Fruit fly (Drosophila melanogaster): ENCODE results near the gene sog.

The sog gene

dm6 chrX:15618953-15619630 lies 14.1 kb downstream of the sog start (continued):
- TF ChIP-seq CG12104 (GFP tag; optimal IDR thresholded peaks at IDR 0.05) (peak; percentile 64), CG30431 (GFP tag; optimal IDR thresholded peaks at IDR 0.05) (peak; percentile 79), CG13296 (GFP tag; optimal IDR thresholded peaks at IDR 0.05) (peak; percentile 58), CG3281 (GFP tag; optimal IDR thresholded peaks at IDR 0.05) (peak; percentile 69), CG31441 (GFP tag; IDR thresholded peaks at IDR 0.05) (peak; percentile 81), CG9817 (tag; optimal IDR thresholded peaks at IDR 0.05) (peak; percentile 88), CG15514 (GFP tag; optimal IDR thresholded peaks at IDR 0.05) (peak; percentile 43), hb (GFP tag; IDR thresholded peaks at IDR 0.05; ENCODE audit: partially characterized antibody) (no peak), ro (GFP tag; IDR thresholded peaks at IDR 0.05) (peak; percentile 50), ken (GFP tag; IDR thresholded peaks at IDR 0.05) (peak; percentile 83), CG1602 (GFP tag; optimal IDR thresholded peaks at IDR 0.05) (peak; percentile 80), CG1024 (GFP tag; IDR thresholded peaks at IDR 0.05) (peak; percentile 76), ttk (GFP tag; IDR thresholded peaks at IDR 0.05) (peak; percentile 78), TFAM (GFP tag; optimal IDR thresholded peaks at IDR 0.05) (peak; percentile 52), nerfin-1 (tag; optimal IDR thresholded peaks at IDR 0.05) (peak; percentile 69), CG12942 (GFP tag; optimal IDR thresholded peaks at IDR 0.05) (peak; percentile 81)

dm6 chrX:15617916-15618315 lies 15.3 kb downstream of the sog start:
- 0 out of 2 replicates have a peak, but pooled peaks have one; percentile 28 for TF ChIP-seq CG10959 (GFP tag; IDR thresholded peaks at IDR 0.05)
- TF ChIP-seq grau (tag; optimal IDR thresholded peaks at IDR 0.05), result peak; percentile 19
- TF ChIP-seq CG2875 (GFP tag; optimal IDR thresholded peaks at IDR 0.05), result peak; percentile 10
- TF ChIP-seq sc (optimal IDR thresholded peaks at IDR 0.05), result no peak
- peak; percentile 22 for TF ChIP-seq sc (GFP tag; optimal IDR thresholded peaks at IDR 0.05)
- TF ChIP-seq lola (GFP tag; optimal IDR thresholded peaks at IDR 0.05), result peak in 1 of 3 experiments; percentile 52
- TF ChIP-seq CG11247 (GFP tag; IDR thresholded peaks at IDR 0.05), result no peak
- TF ChIP-seq CG6254 (GFP tag; optimal IDR thresholded peaks at IDR 0.05), result peak; percentile 40
- peak; percentile 66 for TF ChIP-seq gem (tag; optimal IDR thresholded peaks at IDR 0.05)
- peak; percentile 61 for TF ChIP-seq sens (GFP tag)
- TF ChIP-seq Ada2b (GFP tag; IDR thresholded peaks at IDR 0.05), result peak; percentile 43
- 0 out of 3 replicates have a peak, but pooled peaks have one; percentile 55 for TF ChIP-seq Optix (GFP tag; IDR thresholded peaks at IDR 0.05)
- no peak for TF ChIP-seq Hsf (GFP tag; optimal IDR thresholded peaks at IDR 0.05)
- TF ChIP-seq br (optimal IDR thresholded peaks at IDR 0.05), result no peak
- no peak for TF ChIP-seq usp (GFP tag; optimal IDR thresholded peaks at IDR 0.05)
- TF ChIP-seq H15 (GFP tag; IDR thresholded peaks at IDR 0.05), result 0 out of 3 replicates have a peak, but pooled peaks have one; percentile 35
- peak; percentile 28; the same call in 1 of the 2 replicates for TF ChIP-seq H2.0 (GFP tag; IDR thresholded peaks at IDR 0.05)
- peak; percentile 44 for TF ChIP-seq fd96Cb (tag; optimal IDR thresholded peaks at IDR 0.05)
- no peak for TF ChIP-seq pho (GFP tag; optimal IDR thresholded peaks at IDR 0.05)
- 0 out of 2 replicates have a peak, but pooled peaks have one; percentile 22 for TF ChIP-seq Rx (GFP tag; IDR thresholded peaks at IDR 0.05)
- peak; percentile 45 for TF ChIP-seq Ssrp (tag; optimal IDR thresholded peaks at IDR 0.05)
- TF ChIP-seq Oli (tag; optimal IDR thresholded peaks at IDR 0.05), result peak; percentile 41
- 0 out of 3 replicates have a peak, but pooled peaks have one; percentile 27 for TF ChIP-seq so (GFP tag; IDR thresholded peaks at IDR 0.05)
- peak; percentile 39 for TF ChIP-seq phol (tag; optimal IDR thresholded peaks at IDR 0.05)
- TF ChIP-seq gsb-n (tag; optimal IDR thresholded peaks at IDR 0.05), result peak; percentile 59
- TF ChIP-seq CG4820 (GFP tag; optimal IDR thresholded peaks at IDR 0.05), result peak; percentile 5
- peak; percentile 44 for TF ChIP-seq nmo (GFP tag; optimal IDR thresholded peaks at IDR 0.05)
- TF ChIP-seq PHDP (tag; optimal IDR thresholded peaks at IDR 0.05), result peak; percentile 12
- peak; percentile 75 for TF ChIP-seq zfh1 (GFP tag; IDR thresholded peaks at IDR 0.05)
- TF ChIP-seq gce (GFP tag; IDR thresholded peaks at IDR 0.05), result 0 out of 3 replicates have a peak, but pooled peaks have one; percentile 35
- peak; percentile 53 for TF ChIP-seq CG17359 (tag; optimal IDR thresholded peaks at IDR 0.05)
- peak; percentile 59; the same call in 2 of the 3 replicates for TF ChIP-seq row (GFP tag; IDR thresholded peaks at IDR 0.05)
- no peak for TF ChIP-seq sug (tag; optimal IDR thresholded peaks at IDR 0.05)
- peak; percentile 25; the same call in 1 of the 2 replicates for TF ChIP-seq Gsc (GFP tag; IDR thresholded peaks at IDR 0.05)
